Worm (Caenorhabditis elegans): ENCODE results near the gene F10E9.1.

DNA sequence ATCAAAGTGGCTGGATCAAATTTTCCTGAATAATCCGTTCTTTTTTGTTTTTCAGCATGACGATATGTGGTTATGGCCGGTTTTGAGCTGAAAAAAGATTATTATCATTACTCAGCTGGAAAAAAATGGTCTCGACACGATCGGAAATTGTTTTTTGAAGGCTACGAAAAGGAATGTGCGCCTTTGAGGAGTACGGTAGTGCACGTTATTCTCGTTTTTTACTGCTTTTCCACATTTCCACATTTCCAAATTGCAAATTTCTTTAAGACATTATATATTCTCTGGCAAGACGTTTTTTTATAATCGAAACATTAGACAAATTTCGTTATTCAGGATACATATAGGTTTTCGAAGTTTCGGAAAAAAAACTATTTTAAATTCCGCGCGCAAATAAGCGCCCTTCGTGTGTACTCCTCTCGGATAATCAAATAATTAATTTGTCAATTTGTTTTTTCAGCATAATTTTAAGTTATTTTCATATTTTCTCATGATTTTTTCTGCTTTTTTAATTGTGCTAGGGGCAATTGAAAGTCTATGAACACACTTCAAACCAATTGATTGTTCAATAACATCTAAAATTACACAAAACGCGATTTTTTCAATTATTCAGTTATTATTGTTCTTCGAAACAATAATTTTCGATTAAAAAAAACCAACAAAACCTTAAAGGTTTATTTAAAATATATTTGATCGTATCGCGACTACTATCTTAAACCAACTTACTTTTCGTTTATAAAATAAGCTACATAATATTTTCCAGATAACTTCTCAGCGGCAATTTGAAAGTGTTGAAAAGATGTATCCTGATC is 40.5 kb downstream of the F10E9.1 start, which contains the start of gene R05D3.3:
- TF ChIP-seq T22C8.4 (GFP tag; IDR thresholded peaks at IDR 0.05) (no peak), flt-1 (GFP tag; IDR thresholded peaks at IDR 0.05) (no peak), ref-1 (GFP tag; conservative IDR thresholded peaks at IDR 0.05) (no peak), tab-1 (GFP tag; IDR thresholded peaks at IDR 0.05) (no peak), med-1 (GFP tag; optimal IDR thresholded peaks at IDR 0.05; ENCODE audit: insufficient read depth) (no peak), ztf-23 (GFP tag; IDR thresholded peaks at IDR 0.05) (no peak), cog-1 (tag; optimal IDR thresholded peaks at IDR 0.05) (no peak), klf-2 (GFP tag; conservative IDR thresholded peaks at IDR 0.05) (no peak)

All from whole organism, midembryonic.